Worm (Caenorhabditis elegans) whole organism, late embryonic: ENCODE measurements around the gene F07H5.7.
A peak's percentile ranks its signal among the peaks of the same experiment; 100 is the strongest.

Source experiments
- C08G9.2 ChIP-seq: sonication (generic microtip); optimal IDR thresholded peaks from 2 replicates; lab custom pipeline; 2016; ENCODE audit warnings: mild to moderate bottlenecking, missing genetic modification characterization, moderate library complexity, missing compliant biosample characterization
- F13H6.1 ChIP-seq: sonication (generic microtip); optimal IDR thresholded peaks from 2 replicates; lab custom pipeline; 2016; ENCODE audit warnings: missing genetic modification characterization, missing compliant biosample characterization
- K02D7.2 ChIP-seq: sonication (generic microtip); optimal IDR thresholded peaks from 2 replicates; lab custom pipeline; 2017; ENCODE audit warnings: mild to moderate bottlenecking, missing genetic modification characterization, missing compliant biosample characterization
- K09A11.1 ChIP-seq: sonication (generic microtip); optimal IDR thresholded peaks from 2 replicates; lab custom pipeline; 2017; ENCODE audit warnings: antibody characterized with exemption, mild to moderate bottlenecking, missing genetic modification characterization, missing compliant biosample characterization; ENCODE audit not compliant: insufficient read depth
- ahr-1 ChIP-seq: sonication (generic microtip); optimal IDR thresholded peaks from 2 replicates; lab custom pipeline; 2016; ENCODE audit warnings: missing genetic modification characterization, missing compliant biosample characterization
- ceh-14 ChIP-seq: sonication (generic microtip); optimal IDR thresholded peaks from 2 replicates; lab custom pipeline; 2016; ENCODE audit warnings: missing genotype, missing genetic modification characterization, missing compliant biosample characterization
- ceh-18 ChIP-seq: sonication (generic microtip); optimal IDR thresholded peaks from 2 replicates; lab custom pipeline; 2016; ENCODE audit warnings: missing genetic modification characterization, missing compliant biosample characterization
- ceh-19 ChIP-seq: fragments of 200-800 bp; sonication (Bioruptor generic); optimal IDR thresholded peaks from 2 replicates; lab custom pipeline; 2018; ENCODE audit warnings: mild to moderate bottlenecking, missing genetic modification characterization, missing compliant biosample characterization
- ceh-2 ChIP-seq: sonication (generic microtip); optimal IDR thresholded peaks from 2 replicates; lab custom pipeline; 2016; ENCODE audit warnings: missing genotype, missing genetic modification characterization, missing compliant biosample characterization
- ceh-30 ChIP-seq: fragments of 150-350 bp; optimal IDR thresholded peaks from 2 replicates; lab custom pipeline; 2014; ENCODE audit warnings: missing biosample characterization, missing genetic modification characterization
- ceh-31 ChIP-seq: sonication (generic microtip); optimal IDR thresholded peaks from 2 replicates; lab custom pipeline; 2016; ENCODE audit warnings: missing genetic modification characterization, missing compliant biosample characterization
- ceh-34 ChIP-seq: sonication (generic microtip); optimal IDR thresholded peaks from 2 replicates; lab custom pipeline; 2016; ENCODE audit warnings: mild to moderate bottlenecking, missing genetic modification characterization, missing compliant biosample characterization
- ceh-48 ChIP-seq: sonication (generic microtip); optimal IDR thresholded peaks from 2 replicates; lab custom pipeline; 2016; ENCODE audit warnings: missing genetic modification characterization, inconsistent platforms, missing compliant biosample characterization
- ceh-9 ChIP-seq: sonication (generic microtip); optimal IDR thresholded peaks from 2 replicates; lab custom pipeline; 2016; ENCODE audit warnings: mild to moderate bottlenecking, missing genetic modification characterization, inconsistent platforms, missing compliant biosample characterization
- dmd-4 ChIP-seq: sonication (generic microtip); optimal IDR thresholded peaks from 2 replicates; lab custom pipeline; 2016; ENCODE audit warnings: borderline replicate concordance, missing genetic modification characterization, missing compliant biosample characterization
- ets-4 ChIP-seq: sonication (generic microtip); optimal IDR thresholded peaks from 2 replicates; lab custom pipeline; 2016; ENCODE audit warnings: missing genetic modification characterization, missing compliant biosample characterization
- fax-1 ChIP-seq: sonication (generic microtip); optimal IDR thresholded peaks from 2 replicates; lab custom pipeline; 2016; ENCODE audit warnings: missing genotype, missing genetic modification characterization, missing compliant biosample characterization
- fkh-6 ChIP-seq: sonication (generic microtip); optimal IDR thresholded peaks from 2 replicates; lab custom pipeline; 2016; ENCODE audit warnings: missing genetic modification characterization, missing compliant biosample characterization
- gmeb-2 ChIP-seq: sonication (generic microtip); optimal IDR thresholded peaks from 2 replicates; lab custom pipeline; 2016; ENCODE audit warnings: missing genetic modification characterization, inconsistent platforms, missing compliant biosample characterization
- hlh-13 ChIP-seq: fragments of 200-800 bp; sonication (Bioruptor generic); optimal IDR thresholded peaks from 2 replicates; lab custom pipeline; 2018; ENCODE audit warnings: mild to moderate bottlenecking, missing genetic modification characterization, missing compliant biosample characterization
- hlh-6 ChIP-seq: sonication (generic microtip); optimal IDR thresholded peaks from 2 replicates; lab custom pipeline; 2016; ENCODE audit warnings: missing genotype, missing genetic modification characterization, missing compliant biosample characterization
- hlh-8 ChIP-seq: sonication (generic microtip); optimal IDR thresholded peaks from 2 replicates; lab custom pipeline; 2016; ENCODE audit warnings: missing genotype, missing genetic modification characterization, missing compliant biosample characterization
- madf-2 ChIP-seq: sonication (generic microtip); optimal IDR thresholded peaks from 2 replicates; lab custom pipeline; 2017; ENCODE audit warnings: missing genetic modification characterization, missing compliant biosample characterization
- mec-3 ChIP-seq: sonication (generic microtip); optimal IDR thresholded peaks from 2 replicates; lab custom pipeline; 2016; ENCODE audit warnings: borderline replicate concordance, missing genetic modification characterization, missing compliant biosample characterization
- nhr-232 ChIP-seq: sonication (generic microtip); optimal IDR thresholded peaks from 2 replicates; lab custom pipeline; 2016; ENCODE audit warnings: missing genetic modification characterization, missing compliant biosample characterization
- npax-4 ChIP-seq: sonication (generic microtip); optimal IDR thresholded peaks from 2 replicates; lab custom pipeline; 2016; ENCODE audit warnings: missing genetic modification characterization, missing compliant biosample characterization
- pag-3 ChIP-seq: sonication (generic microtip); optimal IDR thresholded peaks from 2 replicates; lab custom pipeline; 2016; ENCODE audit warnings: missing compliant biosample characterization, missing genetic modification characterization, borderline replicate concordance
- pat-9 ChIP-seq: fragments of 200-800 bp; sonication (Bioruptor generic); optimal IDR thresholded peaks from 2 replicates; lab custom pipeline; 2018; ENCODE audit warnings: mild to moderate bottlenecking, missing genetic modification characterization, moderate library complexity, missing compliant biosample characterization
- pax-1 ChIP-seq: fragments of 150-350 bp; optimal IDR thresholded peaks from 2 replicates; lab custom pipeline; 2014; ENCODE audit warnings: missing biosample characterization, missing genetic modification characterization
- pha-2 ChIP-seq: sonication (generic microtip); optimal IDR thresholded peaks from 2 replicates; lab custom pipeline; 2017; ENCODE audit warnings: mild to moderate bottlenecking, missing genetic modification characterization, missing compliant biosample characterization
- pha-4 ChIP-seq: fragments of 150-350 bp; optimal IDR thresholded peaks from 2 replicates; lab custom pipeline; 2018; ENCODE audit warnings: missing biosample characterization, missing genetic modification reagents, missing genetic modification characterization
- ref-2 ChIP-seq: sonication (generic microtip); optimal IDR thresholded peaks from 2 replicates; lab custom pipeline; 2016; ENCODE audit warnings: missing genetic modification characterization, missing compliant biosample characterization
- rnt-1 ChIP-seq: sonication (generic microtip); optimal IDR thresholded peaks from 2 replicates; lab custom pipeline; 2016; ENCODE audit warnings: missing genetic modification characterization, missing compliant biosample characterization
- sdc-2 ChIP-seq: sonication (generic microtip); optimal IDR thresholded peaks from 2 replicates; lab custom pipeline; 2016; ENCODE audit warnings: missing genotype, missing genetic modification characterization, missing compliant biosample characterization
- sox-4 ChIP-seq: sonication (generic microtip); optimal IDR thresholded peaks from 2 replicates; lab custom pipeline; 2017; ENCODE audit warnings: mild to moderate bottlenecking, missing genetic modification characterization, inconsistent platforms, missing compliant biosample characterization
- ttx-3 ChIP-seq: sonication (generic microtip); optimal IDR thresholded peaks from 2 replicates; lab custom pipeline; 2016; ENCODE audit warnings: missing genetic modification reagents, missing genetic modification characterization, missing compliant biosample characterization
- unc-3 ChIP-seq, 2 experiments: fragments of 200-800 bp in 1 of 2; sonication (Bioruptor generic) in 1 of 2; sonication (generic microtip) in 1 of 2; conservative IDR thresholded peaks in 1 of 2; optimal IDR thresholded peaks in 1 of 2; 2 replicates each; pipeline versions ENCODE4 v1.3.6 to Lab custom; 2016 to 2022; ENCODE audit warnings: missing compliant biosample characterization in 2 of 2, missing genetic modification characterization in 2 of 2, missing genetic modification reagents in 1 of 2
- unc-42 ChIP-seq: sonication (generic microtip); optimal IDR thresholded peaks from 2 replicates; lab custom pipeline; 2016; ENCODE audit warnings: missing genotype, missing genetic modification characterization, missing compliant biosample characterization
- unc-55 ChIP-seq: sonication (generic microtip); optimal IDR thresholded peaks from 2 replicates; lab custom pipeline; 2017; ENCODE audit warnings: missing biosample characterization, missing genetic modification reagents, missing genetic modification characterization
- zip-5 ChIP-seq: sonication (generic microtip); optimal IDR thresholded peaks from 2 replicates; lab custom pipeline; 2016; ENCODE audit warnings: missing genetic modification characterization, missing compliant biosample characterization

The F07H5.7 gene

ce11 chrII:8811825-8812224 is 17.9 kb upstream of the F07H5.7 start:
- TF ChIP-seq ref-2 (no peak), pha-2 (tag; lab: Kevin White, UChicago) (no peak), ceh-31 (tag; lab: Kevin White, UChicago) (no peak), zip-5 (tag; lab: Kevin White, UChicago) (no peak), unc-55 (no peak), dmd-4 (tag; lab: Kevin White, UChicago) (no peak), pag-3 (tag; lab: Kevin White, UChicago) (no peak), hlh-13 (no peak), ttx-3 (no peak), fax-1 (tag; lab: Kevin White, UChicago) (no peak), ceh-30 (no peak), fkh-6 (tag; lab: Kevin White, UChicago) (no peak), sdc-2 (tag; lab: Kevin White, UChicago) (no peak), ceh-34 (tag; lab: Kevin White, UChicago) (no peak), madf-2 (tag; lab: Kevin White, UChicago) (no peak)

ce11 chrII:8810679-8811413 is 16.9 kb upstream of the F07H5.7 start, which contains the start of the genes F46C5.9 and rer-1:
Gene F46C5.9, minus strand, starts transcription at chrII:8810729.
Gene rer-1, plus strand, starts transcription at chrII:8811370.
- TF ChIP-seq ceh-14 (tag; lab: Kevin White, UChicago) (peak; percentile 37), ceh-18 (tag; lab: Kevin White, UChicago) (no peak), pax-1 (tag; lab: Kevin White, UChicago) (no peak), sdc-2 (tag; lab: Kevin White, UChicago) (no peak), ceh-2 (no peak), pha-4 (tag; lab: Kevin White, UChicago) (no peak), hlh-6 (tag; lab: Kevin White, UChicago) (no peak), C08G9.2 (tag; lab: Kevin White, UChicago) (no peak), fkh-6 (tag; lab: Kevin White, UChicago) (no peak), unc-42 (tag; lab: Kevin White, UChicago) (peak; percentile 17), ceh-9 (no peak), npax-4 (tag; lab: Kevin White, UChicago) (no peak), hlh-13 (no peak)

ce11 chrII:8808482-8808881 is 14.5 kb upstream of the F07H5.7 start, which contains the start of gene F07H5.10:
Gene F07H5.10, minus strand, starts transcription at chrII:8808582.
- no peak for TF ChIP-seq npax-4 (tag; lab: Kevin White, UChicago)
- TF ChIP-seq pat-9 = no peak
- TF ChIP-seq ceh-19 = no peak

ce11 chrII:8806921-8807320 is 12.9 kb upstream of the F07H5.7 start, which contains the start of gene pho-13:
Gene pho-13, minus strand, starts transcription at chrII:8807021.
- TF ChIP-seq ets-4 (tag; lab: Kevin White, UChicago) (no peak), pat-9 (no peak), ceh-31 (tag; lab: Kevin White, UChicago) (no peak), nhr-232 (tag; lab: Kevin White, UChicago) (no peak), npax-4 (tag; lab: Kevin White, UChicago) (no peak)

ce11 chrII:8800830-8801229 is 6.9 kb upstream of the F07H5.7 start, which contains the start of gene appg-2:
Gene appg-2, plus strand, starts transcription at chrII:8801130.
- TF ChIP-seq unc-42 (tag; lab: Kevin White, UChicago) (no peak), ahr-1 (no peak), ceh-30 (no peak), mec-3 (tag; lab: Kevin White, UChicago) (no peak)

- no peak for TF ChIP-seq pax-1 (tag; lab: Kevin White, UChicago)
- TF ChIP-seq ref-2 = no peak
- TF ChIP-seq dmd-4 (tag; lab: Kevin White, UChicago) = no peak
- no peak for TF ChIP-seq ceh-18 (tag; lab: Kevin White, UChicago)
- TF ChIP-seq unc-3 (GFP tag; conservative IDR thresholded peaks at IDR 0.05; lab: Robert Waterston, UW) = no peak
- TF ChIP-seq unc-3 (tag; optimal IDR thresholded peaks at IDR 0.05; lab: Kevin White, UChicago) = no peak
- no peak for TF ChIP-seq gmeb-2 (tag; lab: Kevin White, UChicago)
- TF ChIP-seq ceh-34 (tag; lab: Kevin White, UChicago) = no peak
- no peak for TF ChIP-seq K02D7.2 (tag; lab: Kevin White, UChicago)
- no peak for TF ChIP-seq K09A11.1
- no peak for TF ChIP-seq rnt-1 (tag; lab: Kevin White, UChicago)
- no peak for TF ChIP-seq hlh-8 (tag; lab: Kevin White, UChicago)
- no peak for TF ChIP-seq sox-4 (tag; lab: Kevin White, UChicago)
- no peak for TF ChIP-seq ceh-48 (tag; lab: Kevin White, UChicago)
- no peak for TF ChIP-seq npax-4 (tag; lab: Kevin White, UChicago)
- no peak for TF ChIP-seq ttx-3
- TF ChIP-seq sdc-2 (tag; lab: Kevin White, UChicago) = no peak
- no peak for TF ChIP-seq pat-9
- TF ChIP-seq F13H6.1 (tag; lab: Kevin White, UChicago) = no peak
These were observed 5.8 kb upstream of the F07H5.7 start for ce11 chrII:8799725-8800124.
